Worm (Caenorhabditis elegans) whole organism, L4/young adult: Measurements from ENCODE around the gene Y6G8.16.

ENCODE experiments used
- W03F9.2 ChIP-seq: fragments of 150-350 bp; optimal IDR thresholded peaks from 2 replicates; lab custom pipeline; 2014; ENCODE audit warnings: missing biosample characterization, missing genetic modification characterization
- him-1 ChIP-seq: sonication (generic microtip); optimal IDR thresholded peaks from 2 replicates; lab custom pipeline; 2016; ENCODE audit warnings: missing genotype, missing genetic modification reagents, missing genetic modification characterization, missing compliant biosample characterization

DNA sequence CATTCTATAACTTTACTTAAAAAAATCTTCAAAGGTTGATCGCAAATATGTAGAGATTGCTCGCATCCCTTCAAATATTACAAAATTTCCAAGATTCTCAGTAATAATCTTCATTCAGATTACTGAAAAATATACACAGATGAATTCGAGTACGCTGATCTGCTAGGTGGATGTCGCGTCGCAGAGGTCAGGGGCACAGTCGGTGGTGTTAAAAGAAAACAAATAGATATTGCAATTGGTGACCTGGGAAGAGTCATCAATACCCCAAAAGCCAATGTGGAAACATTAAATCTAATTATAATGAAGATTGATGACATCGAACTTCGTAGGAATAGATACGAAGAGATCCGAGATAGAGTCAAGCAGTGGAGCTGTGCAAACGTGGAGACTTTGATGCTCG lies 22.4 kb downstream of the Y6G8.16 start, which contains the start of gene F57G4.10:
- TF ChIP-seq him-1 (tag; lab: Kevin White, UChicago): no peak
- no peak for TF ChIP-seq W03F9.2
